Worm (Caenorhabditis elegans) whole organism, early embryonic: ENCODE measurements around the gene T01D1.7.
A peak's percentile ranks its signal among the peaks of the same experiment; 100 is the strongest.

Source experiments
- B0310.2 ChIP-seq: sonication (generic microtip); optimal IDR thresholded peaks from 2 replicates; lab custom pipeline; 2016; ENCODE audit warnings: mild to moderate bottlenecking, missing genetic modification characterization, missing compliant biosample characterization
- F13C5.2 ChIP-seq: sonication (generic microtip); optimal IDR thresholded peaks from 2 replicates; lab custom pipeline; 2017; ENCODE audit warnings: mild to moderate bottlenecking, missing genetic modification characterization, inconsistent platforms, missing compliant biosample characterization
- aly-1 ChIP-seq: sonication (generic microtip); optimal IDR thresholded peaks from 2 replicates; lab custom pipeline; 2016; ENCODE audit warnings: missing genetic modification characterization, missing compliant biosample characterization
- ama-1 ChIP-seq: fragments of 150-350 bp; optimal IDR thresholded peaks from 2 replicates; lab custom pipeline; 2014
- ceh-13 ChIP-seq: fragments of 200-800 bp; sonication (Bioruptor generic); optimal IDR thresholded peaks from 2 replicates; lab custom pipeline; 2018; ENCODE audit warnings: mild to moderate bottlenecking, missing genetic modification characterization, missing compliant biosample characterization
- ceh-36 ChIP-seq: sonication (generic microtip); optimal IDR thresholded peaks from 2 replicates; lab custom pipeline; 2016; ENCODE audit warnings: missing genetic modification characterization, inconsistent platforms, missing compliant biosample characterization
- ets-7 ChIP-seq: sonication (generic microtip); optimal IDR thresholded peaks from 2 replicates; lab custom pipeline; 2016; ENCODE audit warnings: missing genotype, missing genetic modification characterization, missing compliant biosample characterization
- flt-1 ChIP-seq: fragments of 200-800 bp; sonication (Bioruptor generic); IDR thresholded peaks from 2 replicates; pipeline ENCODE4 v1.3.6; 2022; ENCODE audit warnings: missing genetic modification characterization, missing compliant biosample characterization
- hmbx-1 ChIP-seq: sonication (generic microtip); optimal IDR thresholded peaks from 2 replicates; lab custom pipeline; 2016; ENCODE audit warnings: mild to moderate bottlenecking, missing genetic modification characterization, missing compliant biosample characterization
- hmg-4 ChIP-seq: fragments of 200-800 bp; sonication (Bioruptor generic); optimal IDR thresholded peaks from 2 replicates; lab custom pipeline; 2018; ENCODE audit warnings: mild to moderate bottlenecking, missing genetic modification characterization, missing compliant biosample characterization
- hnd-1 ChIP-seq: sonication (generic microtip); optimal IDR thresholded peaks from 2 replicates; lab custom pipeline; 2016; ENCODE audit warnings: missing genetic modification characterization, missing compliant biosample characterization
- pes-1 ChIP-seq: fragments of 200-800 bp; sonication (Bioruptor generic); IDR thresholded peaks from 2 replicates; pipeline ENCODE4 v1.3.6; 2022; ENCODE audit warnings: missing genetic modification reagents, missing genetic modification characterization, missing compliant biosample characterization
- scrt-1 ChIP-seq: fragments of 200-800 bp; sonication (Bioruptor generic); IDR thresholded peaks from 2 replicates; pipeline ENCODE4 v1.3.6; 2022; ENCODE audit warnings: missing genetic modification characterization, missing compliant biosample characterization
- sea-1 ChIP-seq: fragments of 200-800 bp; sonication (Bioruptor generic); conservative IDR thresholded peaks from 2 replicates; pipeline ENCODE4 v1.3.6; 2022; ENCODE audit warnings: missing genetic modification characterization, missing compliant biosample characterization
- tbx-11 ChIP-seq: fragments of 200-800 bp; sonication (Bioruptor generic); IDR thresholded peaks from 2 replicates; pipeline ENCODE4 v1.3.6; 2022; ENCODE audit warnings: missing genetic modification characterization, missing compliant biosample characterization
- tbx-37 ChIP-seq: fragments of 200-800 bp; sonication (Bioruptor generic); conservative IDR thresholded peaks from 2 replicates; pipeline ENCODE4 v1.3.6; 2022; ENCODE audit warnings: missing genetic modification reagents, missing genetic modification characterization, missing compliant biosample characterization
- tra-4 ChIP-seq: sonication (generic microtip); optimal IDR thresholded peaks from 2 replicates; lab custom pipeline; 2017; ENCODE audit warnings: missing genetic modification characterization, missing compliant biosample characterization

Gene T01D1.7

ce11 chrII:173679-174078 is at the start of gene T01D1.7:
T01D1.7 (minus strand) TSS chrII:173779.
- no peak for TF ChIP-seq sea-1 (GFP tag; lab: Robert Waterston, UW)

ce11 chrII:221212-221611 is 47.6 kb upstream of the T01D1.7 start:
- peak; percentile 58 for TF ChIP-seq hmg-4 (GFP tag; lab: Kevin White, UChicago)
- TF ChIP-seq ets-7 (tag; lab: Kevin White, UChicago), result no peak
- peak; percentile 45 for TF ChIP-seq aly-1 (tag; lab: Kevin White, UChicago)

- TF ChIP-seq hmbx-1 (tag; lab: Kevin White, UChicago) (no peak), hmg-4 (GFP tag; lab: Kevin White, UChicago) (no peak), tbx-37 (GFP tag; lab: Robert Waterston, UW) (no peak), ceh-36 (no peak), sea-1 (GFP tag; lab: Robert Waterston, UW) (no peak), hnd-1 (tag; lab: Kevin White, UChicago) (no peak), ama-1 (lab: Kevin White, UChicago) (no peak), B0310.2 (tag; lab: Kevin White, UChicago) (no peak), pes-1 (GFP tag; lab: Robert Waterston, UW) (no peak), flt-1 (no peak), tra-4 (tag; lab: Kevin White, UChicago) (no peak), tbx-11 (GFP tag; lab: Robert Waterston, UW) (no peak), F13C5.2 (tag; lab: Kevin White, UChicago) (no peak)
These were observed 47.0 kb upstream of the T01D1.7 start, which contains the start of gene ubxn-3 for ce11 chrII:220602-221001. ubxn-3 (minus strand) TSS chrII:220667.

DNA sequence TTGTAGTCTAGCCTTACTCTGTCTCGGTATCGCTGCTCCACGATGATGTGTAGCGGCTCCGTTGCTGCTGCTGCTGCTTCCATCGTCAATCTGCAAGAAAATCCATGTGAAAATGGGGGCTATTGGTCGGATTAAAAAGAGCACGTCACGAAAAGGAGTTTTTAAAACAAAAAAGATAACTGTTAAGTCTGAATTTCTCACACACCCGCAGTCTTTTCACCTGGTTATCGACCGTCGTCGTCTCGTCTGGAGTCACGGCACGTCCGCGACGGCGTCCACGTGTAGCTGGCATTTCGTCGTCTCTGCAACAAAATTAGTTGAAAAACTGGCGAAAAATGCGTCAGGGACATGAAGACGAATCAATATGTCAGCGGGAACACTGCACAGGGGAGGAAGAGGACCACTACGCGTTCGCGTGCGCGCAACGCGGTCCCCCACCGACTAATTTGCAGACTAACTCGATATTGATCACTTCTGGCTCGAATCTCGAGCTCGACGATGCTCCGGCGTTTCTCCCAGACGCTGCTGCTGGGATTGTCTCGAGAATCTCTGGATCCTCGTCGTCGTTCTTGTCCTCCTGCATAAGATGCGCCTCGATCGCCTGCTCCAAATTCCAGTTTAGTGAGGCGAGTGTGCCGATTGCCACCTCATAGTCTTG is 46.4 kb upstream of the T01D1.7 start:
- TF ChIP-seq tbx-37 (GFP tag; lab: Robert Waterston, UW), result no peak
- no peak for TF ChIP-seq ets-7 (tag; lab: Kevin White, UChicago)
- TF ChIP-seq scrt-1 (GFP tag; lab: Robert Waterston, UW), result no peak
- no peak for TF ChIP-seq tbx-11 (GFP tag; lab: Robert Waterston, UW)
- TF ChIP-seq aly-1 (tag; lab: Kevin White, UChicago), result no peak
- TF ChIP-seq hmbx-1 (tag; lab: Kevin White, UChicago), result no peak
- no peak for TF ChIP-seq hmg-4 (GFP tag; lab: Kevin White, UChicago)
- TF ChIP-seq tra-4 (tag; lab: Kevin White, UChicago), result no peak
- TF ChIP-seq ceh-36, result no peak
- no peak for TF ChIP-seq flt-1
- TF ChIP-seq sea-1 (GFP tag; lab: Robert Waterston, UW), result no peak
- no peak for TF ChIP-seq F13C5.2 (tag; lab: Kevin White, UChicago)
- no peak for TF ChIP-seq ama-1 (lab: Kevin White, UChicago)
- TF ChIP-seq ceh-13 (GFP tag; lab: Kevin White, UChicago), result no peak
- TF ChIP-seq pes-1 (GFP tag; lab: Robert Waterston, UW), result no peak
- no peak for TF ChIP-seq hnd-1 (tag; lab: Kevin White, UChicago)
- TF ChIP-seq B0310.2 (tag; lab: Kevin White, UChicago), result no peak

ce11 chrII:217308-217707 is 43.7 kb upstream of the T01D1.7 start:
- TF ChIP-seq ama-1 (lab: Kevin White, UChicago) (no peak), B0310.2 (tag; lab: Kevin White, UChicago) (no peak), aly-1 (tag; lab: Kevin White, UChicago) (no peak), hmbx-1 (tag; lab: Kevin White, UChicago) (no peak), scrt-1 (GFP tag; lab: Robert Waterston, UW) (no peak), tbx-11 (GFP tag; lab: Robert Waterston, UW) (no peak), hmg-4 (GFP tag; lab: Kevin White, UChicago) (no peak), hnd-1 (tag; lab: Kevin White, UChicago) (no peak), tbx-37 (GFP tag; lab: Robert Waterston, UW) (no peak), flt-1 (no peak), ets-7 (tag; lab: Kevin White, UChicago) (no peak), F13C5.2 (tag; lab: Kevin White, UChicago) (no peak), pes-1 (GFP tag; lab: Robert Waterston, UW) (no peak), ceh-36 (no peak), tra-4 (tag; lab: Kevin White, UChicago) (no peak), ceh-13 (GFP tag; lab: Kevin White, UChicago) (no peak), sea-1 (GFP tag; lab: Robert Waterston, UW) (no peak)

DNA sequence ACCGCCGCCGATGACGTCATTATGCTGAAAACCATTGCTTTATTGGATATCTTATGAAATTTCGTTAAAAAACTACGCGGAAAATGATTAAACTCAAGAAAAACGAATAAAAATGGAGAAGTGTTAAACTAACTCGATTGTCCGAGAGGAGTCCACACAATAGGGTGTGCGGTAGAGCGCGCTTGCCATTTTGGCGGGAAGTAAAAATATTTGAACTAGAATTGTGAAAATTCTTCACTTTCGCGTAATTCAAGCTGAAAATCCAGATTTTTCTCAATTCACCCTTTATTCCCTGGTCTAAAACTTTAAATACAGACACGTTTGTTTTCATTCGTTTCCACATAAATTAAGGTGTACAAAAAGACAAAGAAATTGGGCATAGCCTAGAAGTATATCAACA is 43.0 kb upstream of the T01D1.7 start, which contains the start of gene F48A11.4:
TSS of gene F48A11.4 (minus strand) at position 24 of the 400 bp plus-strand sequence.
- TF ChIP-seq scrt-1 (GFP tag; lab: Robert Waterston, UW), result no peak
- no peak for TF ChIP-seq ets-7 (tag; lab: Kevin White, UChicago)
- no peak for TF ChIP-seq ceh-13 (GFP tag; lab: Kevin White, UChicago)
- peak; percentile 11; the same call in 1 of the 2 replicates for TF ChIP-seq pes-1 (GFP tag; lab: Robert Waterston, UW)
- TF ChIP-seq hmg-4 (GFP tag; lab: Kevin White, UChicago), result peak; percentile 44
- peak; percentile 77 for TF ChIP-seq F13C5.2 (tag; lab: Kevin White, UChicago)
- TF ChIP-seq aly-1 (tag; lab: Kevin White, UChicago), result no peak
- peak; percentile 47 for TF ChIP-seq hmbx-1 (tag; lab: Kevin White, UChicago)
- 0 out of 2 replicates have a peak, but pooled peaks have one; percentile 41 for TF ChIP-seq sea-1 (GFP tag; lab: Robert Waterston, UW)
- TF ChIP-seq tbx-11 (GFP tag; lab: Robert Waterston, UW), result 0 out of 2 replicates have a peak, but pooled peaks have one; percentile 23
- no peak for TF ChIP-seq hnd-1 (tag; lab: Kevin White, UChicago)
- no peak for TF ChIP-seq ceh-36
- TF ChIP-seq tra-4 (tag; lab: Kevin White, UChicago), result no peak
- TF ChIP-seq ama-1 (lab: Kevin White, UChicago), result no peak
- TF ChIP-seq B0310.2 (tag; lab: Kevin White, UChicago), result no peak
- peak; percentile 52 for TF ChIP-seq tbx-37 (GFP tag; lab: Robert Waterston, UW)
- peak; percentile 57; the same call in 1 of the 2 replicates for TF ChIP-seq flt-1
